Worm (Caenorhabditis elegans): Measurements from ENCODE around the gene W08F4.5.

DNA sequence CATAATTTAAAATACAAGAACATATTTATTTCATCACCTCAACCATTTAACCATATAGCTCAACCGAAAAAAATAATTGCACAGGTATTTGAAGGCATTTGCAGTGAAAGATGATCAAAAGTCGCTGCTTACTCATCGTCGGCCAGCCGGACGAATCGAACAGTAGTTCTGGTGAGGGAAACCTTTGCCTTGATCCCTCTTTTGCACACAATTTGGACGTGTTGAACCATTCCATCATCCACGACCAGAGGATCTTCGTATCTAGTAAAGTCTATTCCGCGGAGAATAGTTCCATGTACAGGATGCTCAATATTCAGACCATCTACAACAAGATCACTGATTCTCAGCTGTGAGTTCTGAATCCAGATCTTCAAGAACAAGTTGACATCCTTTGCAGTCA is 13.3 kb upstream of the W08F4.5 start:
- TF ChIP-seq ztf-11 (tag; optimal IDR thresholded peaks at IDR 0.05), result no peak
- no peak for TF ChIP-seq lin-39 (tag; optimal IDR thresholded peaks at IDR 0.05)
